Worm (Caenorhabditis elegans) whole organism, midembryonic: ENCODE data around the gene C30F2.4.

Experiments used
- cog-1 ChIP-seq: sonication (generic microtip); optimal IDR thresholded peaks from 2 replicates; lab custom pipeline; 2016; ENCODE audit warnings: missing genetic modification characterization, missing compliant biosample characterization
- klf-2 ChIP-seq: fragments of 200-800 bp; sonication (Bioruptor generic); conservative IDR thresholded peaks from 2 replicates; pipeline ENCODE4 v1.3.6; 2022; ENCODE audit warnings: missing genetic modification reagents, missing genetic modification characterization, missing compliant biosample characterization
- ref-1 ChIP-seq: fragments of 200-800 bp; sonication (Bioruptor generic); conservative IDR thresholded peaks from 2 replicates; pipeline ENCODE4 v1.3.6; 2022; ENCODE audit warnings: missing genetic modification reagents, missing genetic modification characterization, missing compliant biosample characterization
- ztf-29 ChIP-seq: fragments of 200-800 bp; sonication (Bioruptor generic); IDR thresholded peaks from 2 replicates; pipeline ENCODE4 v1.3.6; 2022; ENCODE audit warnings: missing genetic modification reagents, missing genetic modification characterization, missing compliant biosample characterization

ce11 chrX:16067984-16068383 is 8.4 kb downstream of the C30F2.4 start:
- TF ChIP-seq klf-2 = no peak
- TF ChIP-seq ref-1 (GFP tag; lab: Robert Waterston, UW) = no peak
- TF ChIP-seq cog-1 = no peak
- TF ChIP-seq ztf-29 (GFP tag; lab: Robert Waterston, UW) = no peak
